Fruit fly (Drosophila melanogaster) Kc167 (cell line): Measurements from ENCODE around the gene CG42819.

Source experiments
- h ChIP-seq: fragments of >200 bp; optimal IDR thresholded peaks from 3 replicates; lab custom pipeline; 2018; ENCODE audit warnings: missing external identifiers
- psq ChIP-seq: fragments of >200 bp; optimal IDR thresholded peaks from 2 replicates; lab custom pipeline; 2017; ENCODE audit warnings: missing external identifiers

DNA sequence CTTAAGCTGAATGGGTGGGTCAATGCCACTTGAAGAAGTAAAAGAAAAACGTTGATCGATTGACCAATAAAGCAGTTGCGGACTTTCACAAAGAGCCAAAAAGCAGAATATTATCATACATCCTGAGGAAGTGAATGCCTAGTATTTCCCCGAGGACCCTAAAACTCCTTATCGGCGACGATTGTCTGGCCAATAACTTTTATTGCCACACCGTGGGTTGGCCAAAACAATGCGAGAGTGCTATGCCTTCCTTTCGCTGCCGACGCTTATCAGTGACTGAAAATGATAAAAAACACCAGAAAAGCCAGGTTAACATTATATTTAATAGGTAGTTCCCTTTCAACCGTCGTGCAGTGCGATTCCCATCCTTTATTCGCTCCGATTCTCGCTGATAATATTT lies 37.3 kb downstream of the CG42819 start, which contains the start of gene Mur29B:
- no peak for TF ChIP-seq h (lab: Kevin White, UChicago)
- TF ChIP-seq psq (lab: Kevin White, UChicago) = no peak
